Fruit fly (Drosophila melanogaster): Measurements from ENCODE around the gene CG14834.

CG14834 gene

DNA sequence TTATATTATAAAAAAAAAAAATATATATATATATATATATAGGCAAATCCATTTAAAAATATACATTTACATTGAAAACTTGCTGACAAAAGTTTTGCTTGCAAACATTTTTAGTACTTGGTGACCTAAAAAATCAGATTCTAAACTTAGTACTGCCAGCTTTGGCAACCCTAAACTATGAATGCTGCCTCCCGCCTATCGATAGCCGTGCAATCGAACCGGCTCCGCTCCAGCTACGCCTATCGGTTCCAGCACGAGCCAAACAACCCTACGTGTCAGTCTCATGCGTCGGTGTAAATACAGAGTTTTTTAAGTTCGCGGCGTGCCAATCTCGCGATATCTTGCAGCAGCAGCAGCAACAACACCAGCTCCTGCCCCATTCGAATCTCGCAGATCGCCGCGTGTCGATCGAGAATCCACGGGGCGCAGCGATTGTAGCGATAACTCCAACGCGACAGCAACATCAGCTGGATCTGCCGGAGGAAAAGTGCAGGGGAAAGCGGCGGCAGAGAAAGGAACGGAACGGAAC is 13.5 kb upstream of the CG14834 start, which contains the start of gene Sec63 (continued):
- TF ChIP-seq bsh (GFP tag; optimal IDR thresholded peaks at IDR 0.05) = peak in 1 of 2 experiments; percentile 32
- peak; percentile 53 for TF ChIP-seq unpg (GFP tag; optimal IDR thresholded peaks at IDR 0.05)
- TF ChIP-seq CTCF (GFP tag; optimal IDR thresholded peaks at IDR 0.05) = peak; percentile 72
- peak; percentile 79 for TF ChIP-seq MBD-R2 (GFP tag; IDR thresholded peaks at IDR 0.05)
- peak; percentile 36 for TF ChIP-seq Abd-B (GFP tag; optimal IDR thresholded peaks at IDR 0.05)
- TF ChIP-seq Atf-2 (GFP tag; optimal IDR thresholded peaks at IDR 0.05) = no peak
- peak; percentile 67 for TF ChIP-seq NFAT (GFP tag; IDR thresholded peaks at IDR 0.05)
- no peak for TF ChIP-seq CG6175 (GFP tag; IDR thresholded peaks at IDR 0.05)
- TF ChIP-seq CG4617 (GFP tag; optimal IDR thresholded peaks at IDR 0.05; ENCODE audit: borderline replicate concordance) = peak; percentile 43
- TF ChIP-seq CG9797 (GFP tag; optimal IDR thresholded peaks at IDR 0.05) = no peak
- TF ChIP-seq hth (optimal IDR thresholded peaks at IDR 0.05) = no peak
- peak; percentile 72 for TF ChIP-seq hbn (GFP tag; IDR thresholded peaks at IDR 0.05; ENCODE audit: partially characterized antibody)
- 0 out of 3 replicates have a peak, but pooled peaks have one; percentile 40 for TF ChIP-seq zfh1 (GFP tag; IDR thresholded peaks at IDR 0.05)
- TF ChIP-seq corto (GFP tag; optimal IDR thresholded peaks at IDR 0.05) = no peak
- no peak for TF ChIP-seq CG10274 (GFP tag; optimal IDR thresholded peaks at IDR 0.05)
- TF ChIP-seq pum (GFP tag; optimal IDR thresholded peaks at IDR 0.05) = no peak
- peak; percentile 87 for TF ChIP-seq hb (GFP tag; IDR thresholded peaks at IDR 0.05; ENCODE audit: partially characterized antibody)
- TF ChIP-seq CG9932 (GFP tag; IDR thresholded peaks at IDR 0.05) = peak; percentile 78
- no peak for TF ChIP-seq Six4 (GFP tag; optimal IDR thresholded peaks at IDR 0.05)
- no peak for TF ChIP-seq sc (optimal IDR thresholded peaks at IDR 0.05)
- TF ChIP-seq sc (GFP tag; optimal IDR thresholded peaks at IDR 0.05) = peak; percentile 4
- 0 out of 2 replicates have a peak, but pooled peaks have one; percentile 14 for TF ChIP-seq CG10959 (GFP tag; IDR thresholded peaks at IDR 0.05)
- peak; percentile 62 for TF ChIP-seq al (GFP tag; IDR thresholded peaks at IDR 0.05)
- peak; percentile 90 for TF ChIP-seq stwl (tag; optimal IDR thresholded peaks at IDR 0.05)
- peak; percentile 14 for TF ChIP-seq dmrt99B (tag; optimal IDR thresholded peaks at IDR 0.05)
- no peak for TF ChIP-seq Lim3 (GFP tag; IDR thresholded peaks at IDR 0.05)
- TF ChIP-seq CG17328 (GFP tag; IDR thresholded peaks at IDR 0.05) = peak; percentile 32; the same call in 1 of the 2 replicates
- 0 out of 2 replicates have a peak, but pooled peaks have one; percentile 29 for TF ChIP-seq Awh (GFP tag; IDR thresholded peaks at IDR 0.05)
- peak; percentile 83 for TF ChIP-seq MESR4 (GFP tag; optimal IDR thresholded peaks at IDR 0.05)
- TF ChIP-seq zen2 (GFP tag; IDR thresholded peaks at IDR 0.05; ENCODE audit: partially characterized antibody) = peak; percentile 62; the same call in 2 of the 3 replicates
- TF ChIP-seq crp (GFP tag; optimal IDR thresholded peaks at IDR 0.05) = peak in 1 of 2 experiments; percentile 74
- TF ChIP-seq sob (GFP tag; IDR thresholded peaks at IDR 0.05) = peak; percentile 19; the same call in 1 of the 2 replicates
- TF ChIP-seq CG42726 (GFP tag; IDR thresholded peaks at IDR 0.05; ENCODE audit: partially characterized antibody) = peak; percentile 94
- peak; percentile 58 for TF ChIP-seq CG12391 (tag; optimal IDR thresholded peaks at IDR 0.05)
- TF ChIP-seq lilli (GFP tag; optimal IDR thresholded peaks at IDR 0.05) = peak; percentile 51
- peak; percentile 27 for TF ChIP-seq caup (GFP tag; optimal IDR thresholded peaks at IDR 0.05; ENCODE audit: severe bottlenecking)
- peak; percentile 36 for TF ChIP-seq cato (GFP tag; optimal IDR thresholded peaks at IDR 0.05; ENCODE audit: borderline replicate concordance)
- peak; percentile 22 for TF ChIP-seq zfh2 (GFP tag; optimal IDR thresholded peaks at IDR 0.05)
- TF ChIP-seq CG33557 (GFP tag; optimal IDR thresholded peaks at IDR 0.05) = no peak
- no peak for TF ChIP-seq usp (GFP tag; optimal IDR thresholded peaks at IDR 0.05)
- no peak for TF ChIP-seq pan (optimal IDR thresholded peaks at IDR 0.05)
- TF ChIP-seq pan (GFP tag; optimal IDR thresholded peaks at IDR 0.05 in 1 of 2, IDR thresholded peaks at IDR 0.05 in 1 of 2) = peak in 1 of 2 experiments; percentile 54
- peak; percentile 25 for TF ChIP-seq CG12299 (tag; optimal IDR thresholded peaks at IDR 0.05)
- no peak for TF ChIP-seq cad (GFP tag; optimal IDR thresholded peaks at IDR 0.05)
- no peak for TF ChIP-seq peb (GFP tag; IDR thresholded peaks at IDR 0.05)
- peak; percentile 51 for TF ChIP-seq Dad (GFP tag; optimal IDR thresholded peaks at IDR 0.05)
- peak; percentile 42; the same call in 1 of the 2 replicates for TF ChIP-seq esg (GFP tag; conservative IDR thresholded peaks at IDR 0.05)
- TF ChIP-seq CG15696 (tag; optimal IDR thresholded peaks at IDR 0.05) = peak; percentile 30
- TF ChIP-seq Hmr (GFP tag; optimal IDR thresholded peaks at IDR 0.05) = peak; percentile 67
- TF ChIP-seq amos (GFP tag; IDR thresholded peaks at IDR 0.05; ENCODE audit: partially characterized antibody) = peak; percentile 92
